Worm (Caenorhabditis elegans) whole organism, late embryonic: ENCODE data around the gene ugtp-1.

Experiments
- ceh-9 ChIP-seq: sonication (generic microtip); optimal IDR thresholded peaks from 2 replicates; lab custom pipeline; 2016; ENCODE audit warnings: mild to moderate bottlenecking, missing genetic modification characterization, inconsistent platforms, missing compliant biosample characterization
- dmd-4 ChIP-seq: sonication (generic microtip); optimal IDR thresholded peaks from 2 replicates; lab custom pipeline; 2016; ENCODE audit warnings: borderline replicate concordance, missing genetic modification characterization, missing compliant biosample characterization
- mec-3 ChIP-seq: sonication (generic microtip); optimal IDR thresholded peaks from 2 replicates; lab custom pipeline; 2016; ENCODE audit warnings: borderline replicate concordance, missing genetic modification characterization, missing compliant biosample characterization
- nhr-11 ChIP-seq: fragments of 150-350 bp; optimal IDR thresholded peaks from 2 replicates; lab custom pipeline; 2014; ENCODE audit warnings: missing biosample characterization, missing genetic modification characterization
- zip-5 ChIP-seq: sonication (generic microtip); optimal IDR thresholded peaks from 2 replicates; lab custom pipeline; 2016; ENCODE audit warnings: missing genetic modification characterization, missing compliant biosample characterization

ce11 chrIII:8792251-8792650 lies 41.7 kb upstream of the ugtp-1 start, which contains the start of gene ztf-1:
- TF ChIP-seq ceh-9 (tag; lab: Kevin White, UChicago) (no peak), zip-5 (tag; lab: Kevin White, UChicago) (no peak), mec-3 (tag; lab: Kevin White, UChicago) (no peak), nhr-11 (tag; lab: Kevin White, UChicago) (no peak), dmd-4 (tag; lab: Kevin White, UChicago) (no peak)
